Fruit fly (Drosophila melanogaster) whole organism, embryonic: Measurements from ENCODE around the gene Shmt.

Source experiments
- Atf3 ChIP-seq: fragments of 200-800 bp; sonication (Bioruptor generic); optimal IDR thresholded peaks from 3 replicates; lab custom pipeline; 2016; ENCODE audit warnings: missing biosample characterization, missing genetic modification characterization
- CG10147 ChIP-seq: fragments of 200-800 bp; sonication (Bioruptor generic); optimal IDR thresholded peaks from 2 replicates; lab custom pipeline; 2019; ENCODE audit warnings: missing biosample characterization, mild to moderate bottlenecking, missing genetic modification characterization, moderate library complexity
- CG10543 ChIP-seq: fragments of 200-800 bp; sonication (Bioruptor generic); optimal IDR thresholded peaks from 3 replicates; lab custom pipeline; 2017; ENCODE audit warnings: missing biosample characterization, mild to moderate bottlenecking, missing genetic modification characterization, moderate library complexity
- CG11247 ChIP-seq: fragments of 200-800 bp; sonication (Bioruptor generic); IDR thresholded peaks from 2 replicates; pipeline ENCODE4 v1.3.6; 2022; ENCODE audit warnings: missing biosample characterization, missing genetic modification characterization
- CG12104 ChIP-seq: fragments of 200-800 bp; sonication (Bioruptor generic); optimal IDR thresholded peaks from 3 replicates; lab custom pipeline; 2016; ENCODE audit warnings: missing biosample characterization, missing genetic modification characterization
- CG12299 ChIP-seq: fragments of 200-800 bp; sonication (Bioruptor generic); optimal IDR thresholded peaks from 2 replicates; lab custom pipeline; 2018; ENCODE audit warnings: missing biosample characterization, mild to moderate bottlenecking, missing genetic modification characterization
- CG12942 ChIP-seq: fragments of 200-800 bp; sonication (Bioruptor generic); optimal IDR thresholded peaks from 3 replicates; lab custom pipeline; 2016; ENCODE audit warnings: missing biosample characterization, missing genetic modification characterization
- CG13296 ChIP-seq: fragments of 200-800 bp; sonication (Bioruptor generic); optimal IDR thresholded peaks from 3 replicates; lab custom pipeline; 2018; ENCODE audit warnings: missing biosample characterization, mild to moderate bottlenecking, missing genetic modification characterization
- CG13424 ChIP-seq: fragments of 200-800 bp; sonication (Bioruptor generic); optimal IDR thresholded peaks from 2 replicates; lab custom pipeline; 2019; ENCODE audit warnings: missing biosample characterization, mild to moderate bottlenecking, missing genetic modification characterization, moderate library complexity
- CG14050 ChIP-seq: fragments of 200-800 bp; sonication (Bioruptor generic); IDR thresholded peaks from 3 replicates; pipeline ENCODE4 v1.3.6; 2022; ENCODE audit warnings: missing biosample characterization, missing genetic modification characterization
- CG15601 ChIP-seq: fragments of 200-800 bp; sonication (Bioruptor generic); optimal IDR thresholded peaks from 3 replicates; lab custom pipeline; 2019; ENCODE audit warnings: missing biosample characterization, mild to moderate bottlenecking, missing genetic modification characterization, moderate library complexity
- CG17328 ChIP-seq: fragments of 200-800 bp; sonication (Bioruptor generic); IDR thresholded peaks from 2 replicates; pipeline ENCODE4 v1.3.6; 2022; ENCODE audit warnings: missing biosample characterization, missing genetic modification characterization
- CG2875 ChIP-seq: fragments of 200-800 bp; sonication (Bioruptor generic); optimal IDR thresholded peaks from 2 replicates; lab custom pipeline; 2017; ENCODE audit warnings: missing biosample characterization, mild to moderate bottlenecking, missing genetic modification characterization, missing genetic modification reagents
- CG31441 ChIP-seq: fragments of 200-800 bp; sonication (Bioruptor generic); IDR thresholded peaks from 2 replicates; pipeline ENCODE4 v1.3.6; 2022; ENCODE audit warnings: missing biosample characterization, missing genetic modification characterization
- CG32767 ChIP-seq: fragments of 200-800 bp; sonication (Bioruptor generic); IDR thresholded peaks from 2 replicates; pipeline ENCODE4 v1.3.6; 2022; ENCODE audit warnings: missing biosample characterization, missing genetic modification characterization
- CG3838 ChIP-seq: fragments of 200-800 bp; sonication (Bioruptor generic); optimal IDR thresholded peaks from 3 replicates; lab custom pipeline; 2016; ENCODE audit warnings: missing biosample characterization, missing genetic modification characterization
- CG4282 ChIP-seq: fragments of 200-800 bp; sonication (Bioruptor generic); optimal IDR thresholded peaks from 2 replicates; lab custom pipeline; 2016; ENCODE audit warnings: missing biosample characterization, missing genetic modification characterization
- CG5953 ChIP-seq: fragments of 200-800 bp; sonication (Bioruptor generic); IDR thresholded peaks from 2 replicates; pipeline ENCODE4 v1.3.6; 2022; ENCODE audit warnings: missing biosample characterization, missing genetic modification characterization
- CG6813 ChIP-seq: fragments of 200-800 bp; sonication (Bioruptor generic); optimal IDR thresholded peaks from 2 replicates; lab custom pipeline; 2017; ENCODE audit warnings: missing biosample characterization, missing genetic modification characterization, mild to moderate bottlenecking, moderate library complexity, missing genetic modification reagents
- CG7556 ChIP-seq: fragments of 200-800 bp; sonication (Bioruptor generic); optimal IDR thresholded peaks from 2 replicates; lab custom pipeline; 2017; ENCODE audit warnings: missing biosample characterization, mild to moderate bottlenecking, missing genetic modification characterization
- CG7745 ChIP-seq: fragments of 200-800 bp; sonication (Bioruptor generic); optimal IDR thresholded peaks from 2 replicates; lab custom pipeline; 2018; ENCODE audit warnings: missing biosample characterization, mild to moderate bottlenecking, missing genetic modification characterization, moderate library complexity
- CG7839 ChIP-seq: fragments of 200-800 bp; sonication (Bioruptor generic); optimal IDR thresholded peaks from 3 replicates; lab custom pipeline; 2018; ENCODE audit warnings: missing biosample characterization, mild to moderate bottlenecking, missing genetic modification characterization, moderate library complexity
- CG8290 ChIP-seq, 3 experiments: fragments of 200-800 bp; sonication (Bioruptor generic); optimal IDR thresholded peaks; 2 replicates each; lab custom pipeline; 2016 to 2019; ENCODE audit warnings: missing biosample characterization in 3 of 3, missing genetic modification characterization in 3 of 3, mild to moderate bottlenecking in 2 of 3, moderate library complexity in 1 of 3
- CG8924 ChIP-seq: fragments of 200-800 bp; optimal IDR thresholded peaks from 3 replicates; lab custom pipeline; 2019; ENCODE audit warnings: missing biosample characterization, mild to moderate bottlenecking, missing genetic modification characterization, moderate library complexity
- CG8944 ChIP-seq: fragments of 200-800 bp; sonication (Bioruptor generic); optimal IDR thresholded peaks from 3 replicates; lab custom pipeline; 2016; ENCODE audit warnings: missing biosample characterization, missing genetic modification characterization
- Dfd ChIP-seq, 2 experiments: fragments of >200 bp; optimal IDR thresholded peaks; 2 replicates each; lab custom pipeline; 2017; ENCODE audit warnings: missing biosample characterization in 2 of 2, missing genetic modification characterization in 2 of 2
- Dp ChIP-seq: fragments of 200-800 bp; sonication (Bioruptor generic); optimal IDR thresholded peaks from 2 replicates; lab custom pipeline; 2018; ENCODE audit warnings: missing biosample characterization, mild to moderate bottlenecking, missing genetic modification characterization, moderate library complexity
- E2f1 ChIP-seq: fragments of 200-800 bp; sonication (Bioruptor generic); IDR thresholded peaks from 2 replicates; pipeline ENCODE4 v1.3.6; 2022; ENCODE audit warnings: missing biosample characterization, missing genetic modification characterization
- H2.0 ChIP-seq: fragments of 200-800 bp; sonication (Bioruptor generic); IDR thresholded peaks from 2 replicates; pipeline ENCODE4 v1.3.6; 2022; ENCODE audit warnings: missing biosample characterization, missing genetic modification characterization
- Lhr ChIP-seq: fragments of 200-800 bp; sonication (Bioruptor generic); optimal IDR thresholded peaks from 3 replicates; lab custom pipeline; 2017; ENCODE audit warnings: mild to moderate bottlenecking, missing biosample characterization, missing genetic modification reagents, missing genetic modification characterization
- MBD-R2 ChIP-seq: fragments of 200-800 bp; sonication (Bioruptor generic); IDR thresholded peaks from 2 replicates; pipeline ENCODE4 v1.3.6; 2022; ENCODE audit warnings: missing biosample characterization, missing genetic modification characterization
- NC2α ChIP-seq: fragments of 200-800 bp; sonication (Bioruptor generic); optimal IDR thresholded peaks from 2 replicates; lab custom pipeline; 2016; ENCODE audit warnings: missing biosample characterization, missing genetic modification characterization
- Rx ChIP-seq: fragments of 200-800 bp; sonication (Bioruptor generic); IDR thresholded peaks from 2 replicates; pipeline ENCODE4 v1.3.6; 2022; ENCODE audit warnings: missing biosample characterization, missing genetic modification characterization
- Stat92E ChIP-seq, 3 experiments: fragments of >200 bp in 2 of 3; fragments of 200-800 bp in 1 of 3; sonication (Bioruptor generic) in 1 of 3; optimal IDR thresholded peaks; 2 replicates each; lab custom pipeline; 2017 to 2019; ENCODE audit warnings: missing biosample characterization in 3 of 3, missing genetic modification characterization in 3 of 3, mild to moderate bottlenecking in 1 of 3, moderate library complexity in 1 of 3
- bcd ChIP-seq: fragments of 200-800 bp; sonication (Bioruptor generic); optimal IDR thresholded peaks from 2 replicates; lab custom pipeline; 2017; ENCODE audit warnings: missing biosample characterization, mild to moderate bottlenecking, missing genetic modification characterization
- bigmax ChIP-seq: fragments of 200-800 bp; sonication (Bioruptor generic); optimal IDR thresholded peaks from 2 replicates; lab custom pipeline; 2018; ENCODE audit warnings: missing biosample characterization, mild to moderate bottlenecking, missing genetic modification characterization
- cg ChIP-seq: fragments of 200-800 bp; sonication (Bioruptor generic); optimal IDR thresholded peaks from 3 replicates; lab custom pipeline; 2019; ENCODE audit warnings: missing biosample characterization, mild to moderate bottlenecking, missing genetic modification characterization, moderate library complexity
- gce ChIP-seq: fragments of 200-800 bp; sonication (Bioruptor generic); IDR thresholded peaks from 3 replicates; pipeline ENCODE4 v1.3.6; 2022; ENCODE audit warnings: missing biosample characterization, missing genetic modification characterization
- grau ChIP-seq: fragments of 200-800 bp; optimal IDR thresholded peaks from 3 replicates; lab custom pipeline; 2019; ENCODE audit warnings: missing biosample characterization, mild to moderate bottlenecking, missing genetic modification characterization, moderate library complexity
- gsb ChIP-seq: fragments of 200-800 bp; sonication (Bioruptor generic); IDR thresholded peaks from 2 replicates; pipeline ENCODE4 v1.3.6; 2022; ENCODE audit warnings: missing biosample characterization, missing genetic modification characterization
- ind ChIP-seq: fragments of 200-800 bp; sonication (Bioruptor generic); optimal IDR thresholded peaks from 3 replicates; lab custom pipeline; 2016; ENCODE audit warnings: missing biosample characterization, missing genetic modification characterization
- insv ChIP-seq, 2 experiments: fragments of 200-800 bp; sonication (Bioruptor generic); optimal IDR thresholded peaks; 3 replicates each; lab custom pipeline; 2016 to 2018; ENCODE audit warnings: missing biosample characterization in 2 of 2, missing genetic modification characterization in 2 of 2
- klu ChIP-seq: fragments of 200-800 bp; sonication (Bioruptor generic); IDR thresholded peaks from 2 replicates; pipeline ENCODE4 v1.3.6; 2022; ENCODE audit warnings: missing biosample characterization, missing genetic modification characterization
- otp ChIP-seq: fragments of 200-800 bp; sonication (Bioruptor generic); IDR thresholded peaks from 3 replicates; pipeline ENCODE4, ENCODE4 v1.3.6; 2022; ENCODE audit warnings: missing biosample characterization, missing genetic modification characterization
- pho ChIP-seq: fragments of 200-800 bp; sonication (Bioruptor generic); optimal IDR thresholded peaks from 2 replicates; lab custom pipeline; 2016; ENCODE audit warnings: missing biosample characterization, missing genetic modification characterization
- repo ChIP-seq: fragments of 200-800 bp; sonication (Bioruptor generic); optimal IDR thresholded peaks from 2 replicates; lab custom pipeline; 2016; ENCODE audit warnings: missing biosample characterization, missing genetic modification characterization
- row ChIP-seq: fragments of 200-800 bp; sonication (Bioruptor generic); IDR thresholded peaks from 3 replicates; pipeline ENCODE4 v1.3.6; 2022; ENCODE audit warnings: missing biosample characterization, missing genetic modification characterization
- seq ChIP-seq: fragments of 200-800 bp; sonication (Bioruptor generic); IDR thresholded peaks from 2 replicates; pipeline ENCODE4 v1.3.6; 2022; ENCODE audit warnings: missing biosample characterization, missing genetic modification characterization
- slou ChIP-seq: fragments of 200-800 bp; sonication (Bioruptor generic); optimal IDR thresholded peaks from 3 replicates; lab custom pipeline; 2016; ENCODE audit warnings: missing biosample characterization, missing genetic modification characterization
- tap ChIP-seq: fragments of 200-800 bp; optimal IDR thresholded peaks from 3 replicates; lab custom pipeline; 2019; ENCODE audit warnings: missing biosample characterization, mild to moderate bottlenecking, missing genetic modification characterization, moderate library complexity
- vnd ChIP-seq: fragments of 200-800 bp; sonication (Bioruptor generic); IDR thresholded peaks from 3 replicates; pipeline ENCODE4 v1.3.6; 2022; ENCODE audit warnings: missing biosample characterization, missing genetic modification characterization; ENCODE audit not compliant: partially characterized antibody
- zen2 ChIP-seq: fragments of 200-800 bp; sonication (Bioruptor generic); IDR thresholded peaks from 3 replicates; pipeline ENCODE4 v1.3.6; 2022; ENCODE audit warnings: missing biosample characterization, missing genetic modification characterization; ENCODE audit not compliant: partially characterized antibody

Gene Shmt

DNA sequence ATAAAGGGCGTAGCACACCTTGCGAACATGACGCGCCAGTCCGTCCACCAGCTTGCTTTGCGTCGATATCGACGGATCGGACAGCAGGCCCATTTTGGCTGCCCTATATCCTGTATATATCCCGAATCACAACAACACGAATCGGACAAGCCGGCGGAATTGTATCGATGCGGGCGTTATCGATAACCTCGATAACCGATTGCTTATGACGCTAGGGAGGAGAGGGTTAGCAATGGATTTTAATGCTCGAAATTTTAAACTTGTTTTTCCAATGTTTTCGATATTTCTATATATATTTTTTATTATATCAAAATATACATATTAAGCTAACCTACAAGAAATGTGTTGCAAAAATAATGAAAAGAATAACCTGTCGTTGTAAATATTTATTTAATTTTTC lies 43.4 kb downstream of the Shmt start, which contains the start of gene GAA1:
Gene GAA1, minus strand, starts transcription at position 194 of the 400 bp plus-strand sequence.
- TF ChIP-seq insv (GFP tag; optimal IDR thresholded peaks at IDR 0.05; lab: Kevin White, UChicago) (no peak), CG12104 (GFP tag; lab: Kevin White, UChicago) (no peak), tap (tag; lab: Kevin White, UChicago) (no peak), CG10543 (GFP tag; lab: Kevin White, UChicago) (no peak), CG32767 (GFP tag; lab: Robert Waterston, UW) (no peak), CG15601 (tag; lab: Kevin White, UChicago) (no peak), otp (GFP tag; lab: Robert Waterston, UW) (no peak), repo (GFP tag; lab: Kevin White, UChicago) (no peak), pho (GFP tag; lab: Kevin White, UChicago) (no peak), CG2875 (GFP tag; lab: Kevin White, UChicago) (no peak), vnd (peak; percentile 85), Stat92E (GFP tag; optimal IDR thresholded peaks at IDR 0.05; lab: Kevin White, UChicago) (no peak), Dp (GFP tag; lab: Kevin White, UChicago) (peak; percentile 63), CG3838 (GFP tag; lab: Kevin White, UChicago) (no peak), CG31441 (GFP tag; lab: Robert Waterston, UW) (no peak), Rx (GFP tag; lab: Robert Waterston, UW) (no peak), CG8290 (GFP tag; optimal IDR thresholded peaks at IDR 0.05; lab: Kevin White, UChicago) (no peak), CG8290 (tag; optimal IDR thresholded peaks at IDR 0.05; lab: Kevin White, UChicago) (no peak), gsb (GFP tag; lab: Robert Waterston, UW) (no peak), CG8944 (GFP tag; lab: Kevin White, UChicago) (no peak), cg (GFP tag; lab: Kevin White, UChicago) (no peak), CG8924 (tag; lab: Kevin White, UChicago) (no peak), slou (no peak), CG12299 (no peak), klu (no peak), grau (peak; percentile 26), H2.0 (no peak), row (GFP tag; lab: Robert Waterston, UW) (peak; percentile 62), CG13424 (tag; lab: Kevin White, UChicago) (peak; percentile 12), bigmax (no peak), CG7839 (tag; lab: Kevin White, UChicago) (no peak), E2f1 (GFP tag; lab: Robert Waterston, UW) (no peak), CG5953 (GFP tag; lab: Robert Waterston, UW) (no peak), bcd (no peak), zen2 (GFP tag; lab: Robert Waterston, UW) (peak; percentile 79), CG7556 (no peak), gce (GFP tag; lab: Robert Waterston, UW) (no peak), ind (GFP tag; lab: Kevin White, UChicago) (peak; percentile 3), NC2α (GFP tag; lab: Kevin White, UChicago) (no peak), CG12942 (GFP tag; lab: Kevin White, UChicago) (no peak), CG11247 (GFP tag; lab: Robert Waterston, UW) (no peak), CG4282 (no peak), CG13296 (GFP tag; lab: Kevin White, UChicago) (no peak), seq (GFP tag; lab: Robert Waterston, UW) (no peak), CG10147 (GFP tag; lab: Kevin White, UChicago) (no peak), CG14050 (no peak), CG6813 (GFP tag; lab: Kevin White, UChicago) (no peak), CG17328 (GFP tag; lab: Robert Waterston, UW) (no peak), Lhr (GFP tag; lab: Kevin White, UChicago) (no peak), CG7745 (tag; lab: Kevin White, UChicago) (no peak), Dfd (GFP tag; optimal IDR thresholded peaks at IDR 0.05; lab: Kevin White, UChicago) (no peak), MBD-R2 (GFP tag; lab: Robert Waterston, UW) (peak; percentile 80), Atf3 (GFP tag; lab: Kevin White, UChicago) (no peak)
